Worm (Caenorhabditis elegans): ENCODE results near the gene nhr-152.

ce11 chrV:7672258-7672657 is 13.9 kb upstream of the nhr-152 start, which contains the start of gene C12D5.4:
- TF ChIP-seq W03F9.2 (tag; optimal IDR thresholded peaks at IDR 0.05), result no peak
- TF ChIP-seq him-1 (tag; optimal IDR thresholded peaks at IDR 0.05), result no peak
- no peak for TF ChIP-seq dao-5 (tag; optimal IDR thresholded peaks at IDR 0.05)
